Worm (Caenorhabditis elegans): ENCODE results near the gene F13A7.12.

The F13A7.12 gene

ce11 chrV:16355941-16356340 is 39.9 kb upstream of the F13A7.12 start (continued):
- TF ChIP-seq F49E8.2 (tag; optimal IDR thresholded peaks at IDR 0.05; ENCODE audit: insufficient read depth), result no peak
- TF ChIP-seq F33H1.4 (GFP tag; IDR thresholded peaks at IDR 0.05), result no peak; the same call in 1 of the 2 replicates
- peak; percentile 43 for TF ChIP-seq mel-28 (tag; optimal IDR thresholded peaks at IDR 0.05; ENCODE audit: borderline replicate concordance)
- TF ChIP-seq athp-1 (tag; optimal IDR thresholded peaks at IDR 0.05), result peak; percentile 83
- TF ChIP-seq F23B12.7 (tag; optimal IDR thresholded peaks at IDR 0.05; ENCODE audit: insufficient read depth), result no peak
- peak; percentile 78; the same call in 1 of the 2 replicates for TF ChIP-seq Y95B8A.8 (GFP tag; IDR thresholded peaks at IDR 0.05)
- peak; percentile 90 for TF ChIP-seq lin-40 (tag; optimal IDR thresholded peaks at IDR 0.05)
- TF ChIP-seq ceh-27 (GFP tag; optimal IDR thresholded peaks at IDR 0.05), result peak; percentile 82
- peak; percentile 86 for TF ChIP-seq K12H6.12 (tag; optimal IDR thresholded peaks at IDR 0.05)
- peak; percentile 41 for TF ChIP-seq sptf-2 (GFP tag; optimal IDR thresholded peaks at IDR 0.05)
- TF ChIP-seq lin-54 (GFP tag; optimal IDR thresholded peaks at IDR 0.05), result peak; percentile 72
- peak in 1 of 3 experiments; percentile 64 for TF ChIP-seq lin-35 (GFP tag; optimal IDR thresholded peaks at IDR 0.05)
- TF ChIP-seq egl-44 (GFP tag; IDR thresholded peaks at IDR 0.05), result peak; percentile 87; the same call in 1 of the 2 replicates
- peak; percentile 99 for TF ChIP-seq zfh-2 (GFP tag; conservative IDR thresholded peaks at IDR 0.05)
- TF ChIP-seq ztf-18 (tag; optimal IDR thresholded peaks at IDR 0.05), result peak; percentile 47
- peak; percentile 94 for TF ChIP-seq dox-1 (GFP tag; IDR thresholded peaks at IDR 0.05)
- TF ChIP-seq cebp-1 (GFP tag; IDR thresholded peaks at IDR 0.05), result no peak
- peak; percentile 89 for TF ChIP-seq cebp-1 (tag; optimal IDR thresholded peaks at IDR 0.05)
- TF ChIP-seq mes-4 (tag; optimal IDR thresholded peaks at IDR 0.05), result no peak
- TF ChIP-seq T26A5.8 (tag; optimal IDR thresholded peaks at IDR 0.05), result no peak
- no peak for TF ChIP-seq fkh-3 (tag; optimal IDR thresholded peaks at IDR 0.05)
- peak; percentile 75 for TF ChIP-seq egrh-3 (GFP tag; IDR thresholded peaks at IDR 0.05)
- peak; percentile 91 for TF ChIP-seq chd-7 (tag; optimal IDR thresholded peaks at IDR 0.05)
- TF ChIP-seq unc-130 (GFP tag; optimal IDR thresholded peaks at IDR 0.05), result no peak
- peak; percentile 92 for TF ChIP-seq nfyb-1 (GFP tag; IDR thresholded peaks at IDR 0.05)
- TF ChIP-seq ceh-91 (GFP tag; IDR thresholded peaks at IDR 0.05), result 0 out of 2 replicates have a peak, but pooled peaks have one; percentile 9
- peak; percentile 63 for TF ChIP-seq nhr-90 (tag; optimal IDR thresholded peaks at IDR 0.05)
- peak; percentile 81 for TF ChIP-seq Y53G8AR.9 (GFP tag; conservative IDR thresholded peaks at IDR 0.05)
- TF ChIP-seq F55B11.4 (tag; optimal IDR thresholded peaks at IDR 0.05; ENCODE audit: borderline replicate concordance, insufficient read depth), result no peak
- peak; percentile 95 for TF ChIP-seq hmg-1.2 (GFP tag; IDR thresholded peaks at IDR 0.05)
- peak; percentile 84 for TF ChIP-seq ztf-22 (GFP tag; optimal IDR thresholded peaks at IDR 0.05)
- peak; percentile 11 for TF ChIP-seq F22D6.2 (tag; optimal IDR thresholded peaks at IDR 0.05)
- peak; percentile 80 for TF ChIP-seq F52B5.7 (tag; optimal IDR thresholded peaks at IDR 0.05)
- TF ChIP-seq ztf-26 (tag; optimal IDR thresholded peaks at IDR 0.05), result peak; percentile 81
- TF ChIP-seq Y56A3A.18 (GFP tag; IDR thresholded peaks at IDR 0.05), result peak; percentile 86
- peak; percentile 78 for TF ChIP-seq tlf-1 (GFP tag; optimal IDR thresholded peaks at IDR 0.05)
- peak; percentile 53 for TF ChIP-seq die-1 (tag; optimal IDR thresholded peaks at IDR 0.05)
- TF ChIP-seq ets-4 (GFP tag; optimal IDR thresholded peaks at IDR 0.05), result peak; percentile 72
- peak; percentile 97 for TF ChIP-seq attf-5 (GFP tag; optimal IDR thresholded peaks at IDR 0.05)
- 0 out of 2 replicates have a peak, but pooled peaks have one; percentile 37 for TF ChIP-seq let-526 (GFP tag; IDR thresholded peaks at IDR 0.05)
- no peak for TF ChIP-seq snpc-4 (GFP tag; optimal IDR thresholded peaks at IDR 0.05)
- peak; percentile 42 to 82 (median 68) for TF ChIP-seq snpc-4 (tag; optimal IDR thresholded peaks at IDR 0.05)
- peak; percentile 77 for TF ChIP-seq gei-17 (GFP tag; optimal IDR thresholded peaks at IDR 0.05)
- TF ChIP-seq bed-2 (GFP tag; IDR thresholded peaks at IDR 0.05), result 0 out of 2 replicates have a peak, but pooled peaks have one; percentile 36
- peak; percentile 30 for TF ChIP-seq B0261.1 (tag; optimal IDR thresholded peaks at IDR 0.05)
- TF ChIP-seq B0035.1 (tag; optimal IDR thresholded peaks at IDR 0.05), result peak; percentile 28
- peak; percentile 79; the same call in 1 of the 2 replicates for TF ChIP-seq ekl-4 (GFP tag; IDR thresholded peaks at IDR 0.05)
- TF ChIP-seq K11D2.4 (GFP tag; IDR thresholded peaks at IDR 0.05), result peak; percentile 88

Measured in whole organism, young adult.